Worm (Caenorhabditis elegans): ENCODE data around the gene unc-3.

ce11 chrX:14776312-14776711 is 3.0 kb downstream of the unc-3 start:
- TF ChIP-seq him-1 (tag; optimal IDR thresholded peaks at IDR 0.05) (no peak), W03F9.2 (tag; optimal IDR thresholded peaks at IDR 0.05) (no peak), dao-5 (tag; optimal IDR thresholded peaks at IDR 0.05) (no peak)
